Fruit fly (Drosophila melanogaster) whole organism, prepupa: ENCODE measurements around the gene EndoA.
A peak's percentile ranks its signal among the peaks of the same experiment; 100 is the strongest.

Experiments used
- Blimp-1 ChIP-seq: fragments of 200-800 bp; sonication (Bioruptor generic); optimal IDR thresholded peaks from 3 replicates; lab custom pipeline; 2017; ENCODE audit warnings: missing biosample characterization, missing genetic modification characterization, mild to moderate bottlenecking, moderate library complexity, missing genetic modification reagents
- CG11294 ChIP-seq: fragments of 200-800 bp; sonication (Bioruptor generic); IDR thresholded peaks from 2 replicates; pipeline ENCODE4 v1.3.6; 2022; ENCODE audit warnings: missing biosample characterization, missing genetic modification characterization
- CG11902 ChIP-seq: fragments of 200-800 bp; sonication (Bioruptor generic); optimal IDR thresholded peaks from 3 replicates; lab custom pipeline; 2016; ENCODE audit warnings: missing biosample characterization, missing genetic modification characterization
- CG15336 ChIP-seq: fragments of 200-800 bp; sonication (Bioruptor generic); IDR thresholded peaks from 2 replicates; pipeline ENCODE4 v1.3.6; 2022; ENCODE audit warnings: missing biosample characterization, missing genetic modification characterization
- CG3032 ChIP-seq: fragments of 200-800 bp; optimal IDR thresholded peaks from 2 replicates; lab custom pipeline; 2019; ENCODE audit warnings: missing biosample characterization, mild to moderate bottlenecking, missing genetic modification characterization, moderate library complexity
- CG31627 ChIP-seq: fragments of 200-800 bp; sonication (Bioruptor generic); optimal IDR thresholded peaks from 3 replicates; lab custom pipeline; 2016; ENCODE audit warnings: missing biosample characterization, missing genetic modification characterization
- CG32006 ChIP-seq: fragments of 200-800 bp; sonication (Bioruptor generic); optimal IDR thresholded peaks from 3 replicates; lab custom pipeline; 2017; ENCODE audit warnings: missing biosample characterization, mild to moderate bottlenecking, missing genetic modification characterization
- CG3919 ChIP-seq: fragments of 200-800 bp; sonication (Bioruptor generic); optimal IDR thresholded peaks from 3 replicates; lab custom pipeline; 2016; ENCODE audit warnings: missing biosample characterization, missing genetic modification characterization
- CG4318 ChIP-seq: fragments of 200-800 bp; sonication (Bioruptor generic); optimal IDR thresholded peaks from 3 replicates; lab custom pipeline; 2017; ENCODE audit warnings: missing biosample characterization, mild to moderate bottlenecking, missing genetic modification characterization
- CG6163 ChIP-seq: fragments of 200-800 bp; sonication (Bioruptor generic); IDR thresholded peaks from 3 replicates; pipeline ENCODE4 v1.3.6; 2022; ENCODE audit warnings: missing biosample characterization, missing genetic modification characterization
- CG6276 ChIP-seq: fragments of 200-800 bp; sonication (Bioruptor generic); optimal IDR thresholded peaks from 2 replicates; lab custom pipeline; 2017; ENCODE audit warnings: missing biosample characterization, mild to moderate bottlenecking, missing genetic modification characterization
- CG6792 ChIP-seq: fragments of 200-800 bp; sonication (Bioruptor generic); optimal IDR thresholded peaks from 3 replicates; lab custom pipeline; 2016; ENCODE audit warnings: missing biosample characterization, missing genetic modification characterization
- CG6808 ChIP-seq: fragments of 200-800 bp; sonication (Bioruptor generic); optimal IDR thresholded peaks from 3 replicates; lab custom pipeline; 2017; ENCODE audit warnings: missing biosample characterization, missing genetic modification characterization, mild to moderate bottlenecking, moderate library complexity, missing genetic modification reagents
- CG7368 ChIP-seq: fragments of 200-800 bp; sonication (Bioruptor generic); optimal IDR thresholded peaks from 3 replicates; lab custom pipeline; 2016; ENCODE audit warnings: missing biosample characterization, missing genetic modification characterization
- CG8119 ChIP-seq: fragments of 200-800 bp; sonication (Bioruptor generic); IDR thresholded peaks from 3 replicates; pipeline ENCODE4 v1.3.6; 2022; ENCODE audit warnings: missing biosample characterization, missing genetic modification characterization
- CG8632 ChIP-seq: fragments of 200-800 bp; sonication (Bioruptor generic); optimal IDR thresholded peaks from 3 replicates; lab custom pipeline; 2016; ENCODE audit warnings: missing biosample characterization, missing genetic modification characterization
- Eip78C ChIP-seq: fragments of 200-800 bp; sonication (Bioruptor generic); peaks from one replicate; lab custom pipeline; 2016; ENCODE audit warnings: missing biosample characterization, missing genetic modification characterization
- Eip93F ChIP-seq: fragments of 200-800 bp; sonication (Bioruptor generic); optimal IDR thresholded peaks from 2 replicates; lab custom pipeline; 2016; ENCODE audit warnings: missing biosample characterization, mild to moderate bottlenecking, missing genetic modification characterization
- Ets21C ChIP-seq: fragments of 200-800 bp; sonication (Bioruptor generic); optimal IDR thresholded peaks from 3 replicates; lab custom pipeline; 2016; ENCODE audit warnings: missing biosample characterization, missing genetic modification characterization
- Hr39 ChIP-seq: fragments of 200-800 bp; sonication (Bioruptor generic); optimal IDR thresholded peaks from 2 replicates; lab custom pipeline; 2016; ENCODE audit warnings: missing biosample characterization, missing genetic modification characterization
- Hr4 ChIP-seq: fragments of 200-800 bp; sonication (Bioruptor generic); optimal IDR thresholded peaks from 3 replicates; lab custom pipeline; 2016; ENCODE audit warnings: missing biosample characterization, missing genetic modification characterization
- Lpt ChIP-seq: fragments of 200-800 bp; sonication (Bioruptor generic); optimal IDR thresholded peaks from 3 replicates; lab custom pipeline; 2016; ENCODE audit warnings: missing biosample characterization, missing genetic modification characterization
- OdsH ChIP-seq: fragments of 200-800 bp; sonication (Bioruptor generic); optimal IDR thresholded peaks from 3 replicates; lab custom pipeline; 2016; ENCODE audit warnings: missing biosample characterization, missing genetic modification characterization
- Smox ChIP-seq: fragments of 200-800 bp; sonication (Bioruptor generic); optimal IDR thresholded peaks from 3 replicates; lab custom pipeline; 2016; ENCODE audit warnings: missing biosample characterization, missing genetic modification characterization
- Sox102F ChIP-seq: fragments of 200-800 bp; sonication (Bioruptor generic); optimal IDR thresholded peaks from 2 replicates; lab custom pipeline; 2016; ENCODE audit warnings: missing biosample characterization, mild to moderate bottlenecking, missing genetic modification characterization
- Sox14 ChIP-seq: fragments of 200-800 bp; sonication (Bioruptor generic); optimal IDR thresholded peaks from 3 replicates; lab custom pipeline; 2016; ENCODE audit warnings: missing biosample characterization, missing genetic modification characterization
- Sox15 ChIP-seq: fragments of 200-800 bp; sonication (Bioruptor generic); optimal IDR thresholded peaks from 3 replicates; lab custom pipeline; 2016; ENCODE audit warnings: missing biosample characterization, missing genetic modification characterization
- achi ChIP-seq: fragments of 200-800 bp; sonication (Bioruptor generic); optimal IDR thresholded peaks from 3 replicates; lab custom pipeline; 2016; ENCODE audit warnings: missing biosample characterization, missing genetic modification characterization
- acj6 ChIP-seq: fragments of 200-800 bp; sonication (Bioruptor generic); optimal IDR thresholded peaks from 3 replicates; lab custom pipeline; 2016; ENCODE audit warnings: missing biosample characterization, missing genetic modification characterization
- dac ChIP-seq: fragments of 200-800 bp; sonication (Bioruptor generic); optimal IDR thresholded peaks from 2 replicates; lab custom pipeline; 2017; ENCODE audit warnings: missing biosample characterization, mild to moderate bottlenecking, missing genetic modification characterization
- dsx ChIP-seq: fragments of 200-800 bp; optimal IDR thresholded peaks from 3 replicates; lab custom pipeline; 2019; ENCODE audit warnings: missing biosample characterization, mild to moderate bottlenecking, missing genetic modification characterization, moderate library complexity; ENCODE audit not compliant: poor library complexity, severe bottlenecking
- eg ChIP-seq: fragments of 200-800 bp; sonication (Bioruptor generic); IDR thresholded peaks from 3 replicates; pipeline ENCODE4 v1.3.6; 2022; ENCODE audit warnings: missing biosample characterization, missing genetic modification characterization
- fd59A ChIP-seq: fragments of 200-800 bp; sonication (Bioruptor generic); optimal IDR thresholded peaks from 2 replicates; lab custom pipeline; 2017; ENCODE audit warnings: missing biosample characterization, mild to moderate bottlenecking, missing genetic modification characterization, missing genetic modification reagents
- fd85E ChIP-seq: fragments of 200-800 bp; sonication (Bioruptor generic); optimal IDR thresholded peaks from 3 replicates; lab custom pipeline; 2016; ENCODE audit warnings: missing biosample characterization, missing genetic modification characterization
- fkh ChIP-seq: fragments of 200-800 bp; sonication (Bioruptor generic); optimal IDR thresholded peaks from 3 replicates; lab custom pipeline; 2017; ENCODE audit warnings: missing biosample characterization, mild to moderate bottlenecking, missing genetic modification characterization, moderate library complexity
- lz ChIP-seq: fragments of 200-800 bp; sonication (Bioruptor generic); optimal IDR thresholded peaks from 3 replicates; lab custom pipeline; 2016; ENCODE audit warnings: missing biosample characterization, missing genetic modification characterization
- net ChIP-seq: fragments of 200-800 bp; sonication (Bioruptor generic); optimal IDR thresholded peaks from 3 replicates; lab custom pipeline; 2016; ENCODE audit warnings: missing biosample characterization, missing genetic modification characterization
- pdm3 ChIP-seq: fragments of 200-800 bp; sonication (Bioruptor generic); optimal IDR thresholded peaks from 3 replicates; lab custom pipeline; 2016; ENCODE audit warnings: missing biosample characterization, missing genetic modification characterization
- salr ChIP-seq, 2 experiments: fragments of 200-800 bp; sonication (Bioruptor generic); optimal IDR thresholded peaks; 3 replicates each; lab custom pipeline; 2016 to 2018; ENCODE audit warnings: missing biosample characterization in 2 of 2, missing genetic modification characterization in 2 of 2, mild to moderate bottlenecking in 1 of 2
- spab ChIP-seq: fragments of 200-800 bp; sonication (Bioruptor generic); optimal IDR thresholded peaks from 2 replicates; lab custom pipeline; 2017; ENCODE audit warnings: missing biosample characterization, mild to moderate bottlenecking, missing genetic modification characterization, missing genetic modification reagents
- svp ChIP-seq: fragments of 200-800 bp; sonication (Bioruptor generic); peaks from one replicate; lab custom pipeline; 2016; ENCODE audit warnings: missing biosample characterization, missing genetic modification characterization
- vri ChIP-seq: fragments of 200-800 bp; sonication (Bioruptor generic); optimal IDR thresholded peaks from 3 replicates; lab custom pipeline; 2016; ENCODE audit warnings: missing biosample characterization, mild to moderate bottlenecking, missing genetic modification characterization

EndoA gene

dm6 chr3R:18915644-18916194, 9.3 kb downstream of the EndoA start:
- TF ChIP-seq dsx (GFP tag; lab: Kevin White, UChicago) (peak; percentile 39), Sox15 (GFP tag; lab: Kevin White, UChicago) (no peak), spab (GFP tag; lab: Kevin White, UChicago) (no peak)

dm6 chr3R:18916715-18917253, 10.4 kb downstream of the EndoA start:
- TF ChIP-seq acj6 (GFP tag; lab: Kevin White, UChicago) (no peak), fd85E (GFP tag; lab: Kevin White, UChicago) (no peak), CG7368 (GFP tag; lab: Kevin White, UChicago) (no peak), fkh (GFP tag; lab: Kevin White, UChicago) (peak; percentile 29), Ets21C (GFP tag; lab: Kevin White, UChicago) (no peak), CG11902 (GFP tag; lab: Kevin White, UChicago) (no peak), lz (GFP tag; lab: Kevin White, UChicago) (no peak), CG3032 (no peak), svp (peak; percentile 33), CG4318 (GFP tag; lab: Kevin White, UChicago) (no peak), CG11294 (GFP tag; lab: Robert Waterston, UW) (no peak), Sox14 (GFP tag; lab: Kevin White, UChicago) (peak; percentile 16), CG8119 (no peak), Sox15 (GFP tag; lab: Kevin White, UChicago) (no peak), Eip93F (peak; percentile 27), Hr4 (GFP tag; lab: Kevin White, UChicago) (no peak), CG32006 (GFP tag; lab: Kevin White, UChicago) (no peak), OdsH (no peak), Blimp-1 (GFP tag; lab: Kevin White, UChicago) (peak; percentile 12), CG15336 (GFP tag; lab: Robert Waterston, UW) (no peak), fd59A (GFP tag; lab: Kevin White, UChicago) (no peak), CG8632 (GFP tag; lab: Kevin White, UChicago) (no peak), dac (GFP tag; lab: Kevin White, UChicago) (no peak), vri (peak; percentile 65), CG6163 (GFP tag; lab: Robert Waterston, UW) (no peak), CG6276 (no peak), Lpt (GFP tag; lab: Kevin White, UChicago) (no peak), net (GFP tag; lab: Kevin White, UChicago) (peak; percentile 15), Smox (GFP tag; lab: Kevin White, UChicago) (no peak), eg (GFP tag; lab: Robert Waterston, UW) (peak; percentile 50; the same call in 2 of the 3 replicates), salr (GFP tag; optimal IDR thresholded peaks at IDR 0.05; lab: Kevin White, UChicago) (no peak), CG31627 (GFP tag; lab: Kevin White, UChicago) (no peak), Sox102F (GFP tag; lab: Kevin White, UChicago) (no peak), CG3919 (GFP tag; lab: Kevin White, UChicago) (no peak), Eip78C (peak; percentile 62), achi (GFP tag; lab: Kevin White, UChicago) (no peak), Hr39 (GFP tag; lab: Kevin White, UChicago) (no peak), CG6792 (GFP tag; lab: Kevin White, UChicago) (no peak), dsx (GFP tag; lab: Kevin White, UChicago) (peak; percentile 36), pdm3 (no peak), CG6808 (GFP tag; lab: Kevin White, UChicago) (no peak)
